Fruit fly (Drosophila melanogaster) whole organism, prepupa: ENCODE data around the gene CG31998.

Experiments
- Blimp-1 ChIP-seq: fragments of 200-800 bp; sonication (Bioruptor generic); optimal IDR thresholded peaks from 3 replicates; lab custom pipeline; 2017; ENCODE audit warnings: missing biosample characterization, missing genetic modification characterization, mild to moderate bottlenecking, moderate library complexity, missing genetic modification reagents
- CG11762 ChIP-seq: fragments of 200-800 bp; sonication (Bioruptor generic); optimal IDR thresholded peaks from 3 replicates; lab custom pipeline; 2016; ENCODE audit warnings: missing biosample characterization, missing genetic modification characterization; ENCODE audit not compliant: insufficient read depth
- CG6163 ChIP-seq: fragments of 200-800 bp; sonication (Bioruptor generic); IDR thresholded peaks from 3 replicates; pipeline ENCODE4 v1.3.6; 2022; ENCODE audit warnings: missing biosample characterization, missing genetic modification characterization
- CG9139 ChIP-seq: fragments of 200-800 bp; sonication (Bioruptor generic); optimal IDR thresholded peaks from 3 replicates; lab custom pipeline; 2017; ENCODE audit warnings: missing biosample characterization, mild to moderate bottlenecking, missing genetic modification characterization
- Eip75B ChIP-seq: fragments of 200-800 bp; sonication (Bioruptor generic); optimal IDR thresholded peaks from 3 replicates; lab custom pipeline; 2016; ENCODE audit warnings: missing biosample characterization, missing genetic modification characterization
- Ets21C ChIP-seq: fragments of 200-800 bp; sonication (Bioruptor generic); optimal IDR thresholded peaks from 3 replicates; lab custom pipeline; 2016; ENCODE audit warnings: missing biosample characterization, missing genetic modification characterization
- Sox102F ChIP-seq: fragments of 200-800 bp; sonication (Bioruptor generic); optimal IDR thresholded peaks from 2 replicates; lab custom pipeline; 2016; ENCODE audit warnings: missing biosample characterization, mild to moderate bottlenecking, missing genetic modification characterization
- Sox15 ChIP-seq: fragments of 200-800 bp; sonication (Bioruptor generic); optimal IDR thresholded peaks from 3 replicates; lab custom pipeline; 2016; ENCODE audit warnings: missing biosample characterization, missing genetic modification characterization
- achi ChIP-seq: fragments of 200-800 bp; sonication (Bioruptor generic); optimal IDR thresholded peaks from 3 replicates; lab custom pipeline; 2016; ENCODE audit warnings: missing biosample characterization, missing genetic modification characterization
- acj6 ChIP-seq: fragments of 200-800 bp; sonication (Bioruptor generic); optimal IDR thresholded peaks from 3 replicates; lab custom pipeline; 2016; ENCODE audit warnings: missing biosample characterization, missing genetic modification characterization
- dac ChIP-seq: fragments of 200-800 bp; sonication (Bioruptor generic); optimal IDR thresholded peaks from 2 replicates; lab custom pipeline; 2017; ENCODE audit warnings: missing biosample characterization, mild to moderate bottlenecking, missing genetic modification characterization
- eg ChIP-seq: fragments of 200-800 bp; sonication (Bioruptor generic); IDR thresholded peaks from 3 replicates; pipeline ENCODE4 v1.3.6; 2022; ENCODE audit warnings: missing biosample characterization, missing genetic modification characterization
- fd85E ChIP-seq: fragments of 200-800 bp; sonication (Bioruptor generic); optimal IDR thresholded peaks from 3 replicates; lab custom pipeline; 2016; ENCODE audit warnings: missing biosample characterization, missing genetic modification characterization
- spab ChIP-seq: fragments of 200-800 bp; sonication (Bioruptor generic); optimal IDR thresholded peaks from 2 replicates; lab custom pipeline; 2017; ENCODE audit warnings: missing biosample characterization, mild to moderate bottlenecking, missing genetic modification characterization, missing genetic modification reagents

- TF ChIP-seq acj6 (GFP tag; lab: Kevin White, UChicago) (no peak), achi (no peak), spab (no peak), Sox102F (GFP tag; lab: Kevin White, UChicago) (no peak), fd85E (GFP tag; lab: Kevin White, UChicago) (no peak), CG9139 (GFP tag; lab: Kevin White, UChicago) (no peak), Eip75B (GFP tag; lab: Kevin White, UChicago) (no peak), Blimp-1 (GFP tag; lab: Kevin White, UChicago) (no peak), Sox15 (GFP tag; lab: Kevin White, UChicago) (no peak), CG6163 (GFP tag; lab: Robert Waterston, UW) (no peak), eg (GFP tag; lab: Robert Waterston, UW) (no peak), dac (GFP tag; lab: Kevin White, UChicago) (no peak), CG11762 (GFP tag; lab: Kevin White, UChicago) (no peak), Ets21C (no peak)
Measured at dm6 chr4:210011-210649, 4.4 kb upstream of the CG31998 start, which contains the start of gene Crk.
